Fruit fly (Drosophila melanogaster): Measurements from ENCODE around the gene sim.

DNA sequence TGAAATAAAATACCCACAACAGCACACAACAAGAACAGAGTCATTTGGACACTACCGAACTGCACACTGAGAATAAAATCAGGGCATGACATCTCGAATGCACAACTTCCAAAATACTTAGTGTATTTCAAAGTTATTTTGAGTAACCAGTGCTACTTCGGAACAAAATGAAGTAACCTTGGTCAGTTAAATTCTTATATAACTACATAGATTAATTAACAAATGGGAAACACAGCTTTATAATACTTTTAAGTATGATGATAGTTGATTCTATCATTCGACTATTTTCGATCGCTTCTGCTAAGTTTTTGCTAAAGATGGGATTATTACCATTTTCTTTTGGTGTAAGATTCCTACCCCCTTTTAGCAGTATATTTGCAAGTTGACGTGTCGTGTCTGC is 60.2 kb downstream of the sim start:
- TF ChIP-seq ttk (optimal IDR thresholded peaks at IDR 0.05): no peak
- TF ChIP-seq insv (optimal IDR thresholded peaks at IDR 0.05): no peak
- no peak for TF ChIP-seq Myc (optimal IDR thresholded peaks at IDR 0.05)
- TF ChIP-seq psq (optimal IDR thresholded peaks at IDR 0.05): no peak
